Worm (Caenorhabditis elegans) whole organism, mixed stage, embryonic: ENCODE results near the gene ZK822.10.

Experiments
- elt-1 ChIP-seq: sonication (generic microtip); optimal IDR thresholded peaks from 2 replicates; lab custom pipeline; 2017; ENCODE audit warnings: missing genetic modification characterization, mild to moderate bottlenecking, missing compliant biosample characterization, antibody characterized with exemption, moderate library complexity, borderline replicate concordance; ENCODE audit not compliant: insufficient read depth
- elt-3 ChIP-seq: fragments of 150-350 bp; optimal IDR thresholded peaks from 2 replicates; lab custom pipeline; 2014; ENCODE audit warnings: missing biosample characterization, missing genetic modification characterization
- hlh-1 ChIP-seq: fragments of 150-350 bp; optimal IDR thresholded peaks from 2 replicates; lab custom pipeline; 2014; ENCODE audit warnings: missing biosample characterization, missing genetic modification reagents, missing genetic modification characterization
- mab-5 ChIP-seq: fragments of 150-350 bp; optimal IDR thresholded peaks from 2 replicates; lab custom pipeline; 2014; ENCODE audit warnings: missing biosample characterization, missing genetic modification characterization
- mep-1 ChIP-seq: fragments of 150-350 bp; optimal IDR thresholded peaks from 2 replicates; lab custom pipeline; 2017; ENCODE audit warnings: missing biosample characterization, missing genetic modification reagents, missing genetic modification characterization, inconsistent platforms
- nhr-28 ChIP-seq: fragments of 150-350 bp; optimal IDR thresholded peaks from 2 replicates; lab custom pipeline; 2014; ENCODE audit warnings: missing biosample characterization, missing genetic modification characterization
- pha-4 ChIP-seq: fragments of 150-350 bp; optimal IDR thresholded peaks from 2 replicates; lab custom pipeline; 2018; ENCODE audit warnings: missing biosample characterization, missing genetic modification reagents, missing genetic modification characterization
- sem-2 ChIP-seq: fragments of 200-800 bp; sonication (Bioruptor generic); optimal IDR thresholded peaks from 2 replicates; lab custom pipeline; 2018; ENCODE audit warnings: mild to moderate bottlenecking, missing genetic modification characterization, missing compliant biosample characterization
- snpc-4 ChIP-seq: fragments of 150-350 bp; optimal IDR thresholded peaks from 2 replicates; lab custom pipeline; 2014; ENCODE audit warnings: missing biosample characterization, missing genetic modification characterization
- unc-62 ChIP-seq: fragments of 150-350 bp; optimal IDR thresholded peaks from 2 replicates; lab custom pipeline; 2014; ENCODE audit warnings: missing biosample characterization, missing genetic modification reagents, missing genetic modification characterization
- zip-8 ChIP-seq: fragments of 150-350 bp; optimal IDR thresholded peaks from 2 replicates; lab custom pipeline; 2014; ENCODE audit warnings: missing biosample characterization, missing genetic modification characterization
- ztf-11 ChIP-seq: fragments of 150-350 bp; optimal IDR thresholded peaks from 2 replicates; lab custom pipeline; 2014; ENCODE audit warnings: missing biosample characterization, missing genetic modification characterization

DNA sequence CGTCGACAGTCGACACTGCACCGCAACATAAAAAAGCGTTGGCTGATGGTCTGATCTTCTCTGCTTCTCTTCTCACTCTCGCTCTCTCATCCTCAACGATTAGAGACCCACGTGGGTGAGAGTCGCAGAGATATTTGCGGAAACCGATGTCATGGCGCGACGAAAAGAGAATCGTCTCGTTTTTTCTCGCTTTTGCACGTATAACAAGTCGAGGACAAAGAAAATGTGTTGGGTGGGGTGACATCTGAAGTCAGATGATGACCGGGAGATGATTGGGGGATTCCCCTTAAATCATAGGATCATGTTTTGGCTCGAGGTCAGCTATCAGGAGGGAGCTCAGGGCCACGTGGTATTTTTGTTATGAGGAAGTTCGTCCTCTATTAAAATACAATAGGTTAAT is 39.5 kb downstream of the ZK822.10 start:
- TF ChIP-seq elt-1 (no peak), nhr-28 (no peak), snpc-4 (tag; lab: Kevin White, UChicago) (no peak), elt-3 (tag; lab: Kevin White, UChicago) (no peak), hlh-1 (no peak), sem-2 (GFP tag; lab: Kevin White, UChicago) (no peak), mab-5 (tag; lab: Kevin White, UChicago) (no peak), ztf-11 (tag; lab: Kevin White, UChicago) (no peak), unc-62 (GFP tag; lab: Kevin White, UChicago) (no peak), pha-4 (tag; lab: Kevin White, UChicago) (no peak), zip-8 (tag; lab: Kevin White, UChicago) (no peak), mep-1 (tag; lab: Kevin White, UChicago) (no peak)
